Worm (Caenorhabditis elegans): Measurements from ENCODE around the gene sre-13.

- TF ChIP-seq chd-7 (tag; optimal IDR thresholded peaks at IDR 0.05), result no peak
- TF ChIP-seq egrh-3 (GFP tag; IDR thresholded peaks at IDR 0.05), result no peak
- TF ChIP-seq egl-18 (GFP tag; IDR thresholded peaks at IDR 0.05), result no peak
- no peak for TF ChIP-seq Y56A3A.18 (GFP tag; IDR thresholded peaks at IDR 0.05)
- no peak for TF ChIP-seq dpl-1 (GFP tag; optimal IDR thresholded peaks at IDR 0.05)
- no peak for TF ChIP-seq nfya-1 (tag; optimal IDR thresholded peaks at IDR 0.05; ENCODE audit: borderline replicate concordance, insufficient read depth)
- TF ChIP-seq hlh-26 (GFP tag; conservative IDR thresholded peaks at IDR 0.05), result no peak
- no peak for TF ChIP-seq nfya-2 (GFP tag; IDR thresholded peaks at IDR 0.05)
- TF ChIP-seq tbp1 (GFP tag; optimal IDR thresholded peaks at IDR 0.05), result no peak
- no peak for TF ChIP-seq akir-1 (GFP tag; optimal IDR thresholded peaks at IDR 0.05)
- no peak for TF ChIP-seq B0035.1 (tag; optimal IDR thresholded peaks at IDR 0.05)
Measured at ce11 chrII:14606172-14606571, 30.5 kb downstream of the sre-13 start, which contains the start of gene arl-3.

All from whole organism, young adult.